Fruit fly (Drosophila melanogaster) whole organism, embryonic: ENCODE results near the gene Osi20.

Source experiments
- Bteb2 ChIP-seq: fragments of 200-800 bp; sonication (Bioruptor generic); optimal IDR thresholded peaks from 2 replicates; lab custom pipeline; 2016; ENCODE audit warnings: missing biosample characterization, missing genetic modification characterization
- CG10462 ChIP-seq: fragments of 200-800 bp; sonication (Bioruptor generic); optimal IDR thresholded peaks from 2 replicates; lab custom pipeline; 2016; ENCODE audit warnings: missing biosample characterization, missing genetic modification characterization
- CG11504 ChIP-seq: fragments of 200-800 bp; sonication (Bioruptor generic); optimal IDR thresholded peaks from 3 replicates; lab custom pipeline; 2019; ENCODE audit warnings: missing biosample characterization, mild to moderate bottlenecking, missing genetic modification characterization, moderate library complexity
- CG11560 ChIP-seq: fragments of 200-800 bp; sonication (Bioruptor generic); IDR thresholded peaks from 3 replicates; pipeline ENCODE4 v1.3.6; 2022; ENCODE audit warnings: missing biosample characterization, missing genetic modification characterization
- CG12659 ChIP-seq: fragments of 200-800 bp; sonication (Bioruptor generic); optimal IDR thresholded peaks from 3 replicates; lab custom pipeline; 2017; ENCODE audit warnings: mild to moderate bottlenecking, missing biosample characterization, missing genetic modification reagents, missing genetic modification characterization
- CG13287 ChIP-seq: fragments of 200-800 bp; sonication (Bioruptor generic); IDR thresholded peaks from 2 replicates; pipeline ENCODE4 v1.3.6; 2022; ENCODE audit warnings: missing biosample characterization, missing genetic modification characterization; ENCODE audit not compliant: partially characterized antibody
- CG13775 ChIP-seq: fragments of 200-800 bp; sonication (Bioruptor generic); optimal IDR thresholded peaks from 3 replicates; lab custom pipeline; 2017; ENCODE audit warnings: missing biosample characterization, mild to moderate bottlenecking, missing genetic modification characterization
- CG14050 ChIP-seq: fragments of 200-800 bp; sonication (Bioruptor generic); IDR thresholded peaks from 3 replicates; pipeline ENCODE4 v1.3.6; 2022; ENCODE audit warnings: missing biosample characterization, missing genetic modification characterization
- CG15073 ChIP-seq: fragments of 200-800 bp; sonication (Bioruptor generic); optimal IDR thresholded peaks from 2 replicates; lab custom pipeline; 2016; ENCODE audit warnings: missing biosample characterization, missing genetic modification characterization
- CG17385 ChIP-seq: fragments of 200-800 bp; sonication (Bioruptor generic); optimal IDR thresholded peaks from 3 replicates; lab custom pipeline; 2018; ENCODE audit warnings: missing biosample characterization, mild to moderate bottlenecking, missing genetic modification characterization
- CG18599 ChIP-seq: fragments of 200-800 bp; sonication (Bioruptor generic); optimal IDR thresholded peaks from 3 replicates; lab custom pipeline; 2017; ENCODE audit warnings: missing biosample characterization, missing genetic modification characterization, mild to moderate bottlenecking, moderate library complexity, missing genetic modification reagents
- CG31365 ChIP-seq: fragments of 200-800 bp; sonication (Bioruptor generic); optimal IDR thresholded peaks from 2 replicates; lab custom pipeline; 2018; ENCODE audit warnings: missing biosample characterization, mild to moderate bottlenecking, missing genetic modification characterization
- CG4730 ChIP-seq: fragments of 200-800 bp; sonication (Bioruptor generic); IDR thresholded peaks from 2 replicates; pipeline ENCODE4 v1.3.6; 2022; ENCODE audit warnings: missing biosample characterization, missing genetic modification characterization
- CG7745 ChIP-seq: fragments of 200-800 bp; sonication (Bioruptor generic); optimal IDR thresholded peaks from 2 replicates; lab custom pipeline; 2018; ENCODE audit warnings: missing biosample characterization, mild to moderate bottlenecking, missing genetic modification characterization, moderate library complexity
- CG8290 ChIP-seq, 3 experiments: fragments of 200-800 bp; sonication (Bioruptor generic); optimal IDR thresholded peaks; 2 replicates each; lab custom pipeline; 2016 to 2019; ENCODE audit warnings: missing biosample characterization in 3 of 3, missing genetic modification characterization in 3 of 3, mild to moderate bottlenecking in 2 of 3, moderate library complexity in 1 of 3
- CG8478 ChIP-seq: fragments of >200 bp; optimal IDR thresholded peaks from 2 replicates; lab custom pipeline; 2018
- CG9215 ChIP-seq: fragments of 200-800 bp; sonication (Bioruptor generic); IDR thresholded peaks from 2 replicates; pipeline ENCODE4 v1.3.6; 2022; ENCODE audit warnings: missing biosample characterization, missing genetic modification characterization
- CG9609 ChIP-seq: fragments of 200-800 bp; sonication (Bioruptor generic); optimal IDR thresholded peaks from 3 replicates; lab custom pipeline; 2016; ENCODE audit warnings: missing biosample characterization, missing genetic modification characterization
- CoRest ChIP-seq: fragments of 200-800 bp; sonication (Bioruptor generic); optimal IDR thresholded peaks from 3 replicates; lab custom pipeline; 2018; ENCODE audit warnings: missing biosample characterization, mild to moderate bottlenecking, missing genetic modification characterization, moderate library complexity
- Deaf1 ChIP-seq: fragments of 200-800 bp; optimal IDR thresholded peaks from 3 replicates; lab custom pipeline; 2019; ENCODE audit warnings: missing biosample characterization, mild to moderate bottlenecking, missing genetic modification characterization, moderate library complexity
- Ets65A ChIP-seq: fragments of 200-800 bp; sonication (Bioruptor generic); peaks from one replicate; lab custom pipeline; 2016; ENCODE audit warnings: missing biosample characterization, missing genetic modification characterization
- HLH54F ChIP-seq: fragments of 200-800 bp; sonication (Bioruptor generic); optimal IDR thresholded peaks from 3 replicates; lab custom pipeline; 2016; ENCODE audit warnings: missing biosample characterization, missing genetic modification characterization
- HLHmδ ChIP-seq: fragments of 200-800 bp; sonication (Bioruptor generic); optimal IDR thresholded peaks from 2 replicates; lab custom pipeline; 2018; ENCODE audit warnings: missing biosample characterization, mild to moderate bottlenecking, missing genetic modification characterization, moderate library complexity
- Hsf ChIP-seq: fragments of 200-800 bp; sonication (Bioruptor generic); optimal IDR thresholded peaks from 3 replicates; lab custom pipeline; 2016; ENCODE audit warnings: missing biosample characterization, missing genetic modification characterization
- Kr ChIP-seq: fragments of 200-800 bp; sonication (Bioruptor generic); optimal IDR thresholded peaks from 2 replicates; lab custom pipeline; 2017; ENCODE audit warnings: missing biosample characterization, mild to moderate bottlenecking, missing genetic modification characterization
- NC2β ChIP-seq: fragments of 200-800 bp; sonication (Bioruptor generic); optimal IDR thresholded peaks from 2 replicates; lab custom pipeline; 2016; ENCODE audit warnings: missing biosample characterization, missing genetic modification characterization
- PHDP ChIP-seq: fragments of 200-800 bp; sonication (Bioruptor generic); optimal IDR thresholded peaks from 3 replicates; lab custom pipeline; 2018; ENCODE audit warnings: missing biosample characterization, mild to moderate bottlenecking, missing genetic modification characterization, moderate library complexity
- amos ChIP-seq: fragments of 200-800 bp; sonication (Bioruptor generic); IDR thresholded peaks from 2 replicates; pipeline ENCODE4 v1.3.6; 2022; ENCODE audit warnings: missing biosample characterization, missing genetic modification characterization; ENCODE audit not compliant: partially characterized antibody
- crp ChIP-seq, 2 experiments: fragments of 200-800 bp; sonication (Bioruptor generic); optimal IDR thresholded peaks; 2 replicates in 1 of 2; 3 replicates in 1 of 2; lab custom pipeline; 2017; ENCODE audit warnings: missing biosample characterization in 2 of 2, missing genetic modification characterization in 2 of 2, mild to moderate bottlenecking in 1 of 2, moderate library complexity in 1 of 2
- dan ChIP-seq: fragments of 200-800 bp; sonication (Bioruptor generic); IDR thresholded peaks from 2 replicates; pipeline ENCODE4 v1.3.6; 2022; ENCODE audit warnings: missing biosample characterization, missing genetic modification characterization
- dati ChIP-seq: fragments of 200-800 bp; sonication (Bioruptor generic); IDR thresholded peaks from 2 replicates; pipeline ENCODE4 v1.3.6; 2022; ENCODE audit warnings: missing biosample characterization, missing genetic modification characterization
- dmrt11E ChIP-seq: fragments of 200-800 bp; sonication (Bioruptor generic); optimal IDR thresholded peaks from 3 replicates; lab custom pipeline; 2018; ENCODE audit warnings: missing biosample characterization, mild to moderate bottlenecking, missing genetic modification characterization, moderate library complexity
- dysf ChIP-seq: fragments of 200-800 bp; sonication (Bioruptor generic); IDR thresholded peaks from 3 replicates; pipeline ENCODE4 v1.3.6; 2022; ENCODE audit warnings: missing biosample characterization, missing genetic modification characterization
- fu2 ChIP-seq: fragments of 200-800 bp; sonication (Bioruptor generic); optimal IDR thresholded peaks from 2 replicates; lab custom pipeline; 2016; ENCODE audit warnings: missing biosample characterization, missing genetic modification characterization
- grau ChIP-seq: fragments of 200-800 bp; optimal IDR thresholded peaks from 3 replicates; lab custom pipeline; 2019; ENCODE audit warnings: missing biosample characterization, mild to moderate bottlenecking, missing genetic modification characterization, moderate library complexity
- hb ChIP-seq: fragments of 200-800 bp; sonication (Bioruptor generic); IDR thresholded peaks from 3 replicates; pipeline ENCODE4 v1.3.6; 2022; ENCODE audit warnings: missing biosample characterization, missing genetic modification characterization; ENCODE audit not compliant: partially characterized antibody
- ken ChIP-seq: fragments of 200-800 bp; sonication (Bioruptor generic); IDR thresholded peaks from 3 replicates; pipeline ENCODE4 v1.3.6; 2022; ENCODE audit warnings: missing biosample characterization, missing genetic modification characterization
- klu ChIP-seq: fragments of 200-800 bp; sonication (Bioruptor generic); IDR thresholded peaks from 2 replicates; pipeline ENCODE4 v1.3.6; 2022; ENCODE audit warnings: missing biosample characterization, missing genetic modification characterization
- mam ChIP-seq: fragments of 200-800 bp; sonication (Bioruptor generic); optimal IDR thresholded peaks from 3 replicates; lab custom pipeline; 2016; ENCODE audit warnings: missing biosample characterization, missing genetic modification characterization
- nau ChIP-seq: fragments of 200-800 bp; sonication (Bioruptor generic); optimal IDR thresholded peaks from 3 replicates; lab custom pipeline; 2017; ENCODE audit warnings: missing biosample characterization, mild to moderate bottlenecking, missing genetic modification characterization, missing genetic modification reagents
- onecut ChIP-seq: fragments of 200-800 bp; sonication (Bioruptor generic); IDR thresholded peaks from 2 replicates; pipeline ENCODE4 v1.3.6; 2022; ENCODE audit warnings: missing biosample characterization, missing genetic modification characterization
- pita ChIP-seq: fragments of 200-800 bp; sonication (Bioruptor generic); optimal IDR thresholded peaks from 2 replicates; lab custom pipeline; 2017; ENCODE audit warnings: missing biosample characterization, mild to moderate bottlenecking, missing genetic modification characterization
- row ChIP-seq: fragments of 200-800 bp; sonication (Bioruptor generic); IDR thresholded peaks from 3 replicates; pipeline ENCODE4 v1.3.6; 2022; ENCODE audit warnings: missing biosample characterization, missing genetic modification characterization
- so ChIP-seq: fragments of 200-800 bp; sonication (Bioruptor generic); IDR thresholded peaks from 3 replicates; pipeline ENCODE4 v1.3.6; 2022; ENCODE audit warnings: missing biosample characterization, missing genetic modification characterization
- sr ChIP-seq: fragments of 200-800 bp; sonication (Bioruptor generic); IDR thresholded peaks from 3 replicates; pipeline ENCODE4 v1.3.6; 2022; ENCODE audit warnings: missing biosample characterization, missing genetic modification characterization
- tap ChIP-seq: fragments of 200-800 bp; optimal IDR thresholded peaks from 3 replicates; lab custom pipeline; 2019; ENCODE audit warnings: missing biosample characterization, mild to moderate bottlenecking, missing genetic modification characterization, moderate library complexity
- tgo ChIP-seq: fragments of 200-800 bp; sonication (Bioruptor generic); IDR thresholded peaks from 3 replicates; pipeline ENCODE4 v1.3.6; 2022; ENCODE audit warnings: missing biosample characterization, missing genetic modification characterization
- vnd ChIP-seq: fragments of 200-800 bp; sonication (Bioruptor generic); IDR thresholded peaks from 3 replicates; pipeline ENCODE4 v1.3.6; 2022; ENCODE audit warnings: missing biosample characterization, missing genetic modification characterization; ENCODE audit not compliant: partially characterized antibody
- wek ChIP-seq: fragments of 200-800 bp; sonication (Bioruptor generic); optimal IDR thresholded peaks from 3 replicates; lab custom pipeline; 2018; ENCODE audit warnings: missing biosample characterization, mild to moderate bottlenecking, missing genetic modification characterization, moderate library complexity
- zen2 ChIP-seq: fragments of 200-800 bp; sonication (Bioruptor generic); IDR thresholded peaks from 3 replicates; pipeline ENCODE4 v1.3.6; 2022; ENCODE audit warnings: missing biosample characterization, missing genetic modification characterization; ENCODE audit not compliant: partially characterized antibody

Osi20 gene

dm6 chr3R:6368100-6368499 lies 28.2 kb downstream of the Osi20 start, which contains the start of gene CG42724 (continued):
- TF ChIP-seq onecut (GFP tag; lab: Robert Waterston, UW): no peak
- TF ChIP-seq dmrt11E (tag; lab: Kevin White, UChicago): no peak
- no peak for TF ChIP-seq crp (GFP tag; optimal IDR thresholded peaks at IDR 0.05; lab: Kevin White, UChicago)
- peak; percentile 63; the same call in 2 of the 3 replicates for TF ChIP-seq ken (GFP tag; lab: Robert Waterston, UW)
- no peak for TF ChIP-seq grau
- peak; percentile 89 for TF ChIP-seq mam
- TF ChIP-seq CoRest (tag; lab: Kevin White, UChicago): no peak
- no peak for TF ChIP-seq so (GFP tag; lab: Robert Waterston, UW)
- no peak for TF ChIP-seq HLHmδ (GFP tag; lab: Kevin White, UChicago)
- TF ChIP-seq CG13775 (GFP tag; lab: Kevin White, UChicago): peak; percentile 36
- no peak for TF ChIP-seq CG11504 (tag; lab: Kevin White, UChicago)
- peak; percentile 52; the same call in 2 of the 3 replicates for TF ChIP-seq dysf (GFP tag; lab: Robert Waterston, UW)
- peak; percentile 30 for TF ChIP-seq wek (GFP tag; lab: Kevin White, UChicago)
- TF ChIP-seq CG7745 (tag; lab: Kevin White, UChicago): no peak
- TF ChIP-seq CG8290 (GFP tag; optimal IDR thresholded peaks at IDR 0.05; lab: Kevin White, UChicago): peak; percentile 97
- peak; percentile 82 to 96 for TF ChIP-seq CG8290 (tag; optimal IDR thresholded peaks at IDR 0.05; lab: Kevin White, UChicago)
- no peak; the same call in 2 of the 3 replicates for TF ChIP-seq zen2 (GFP tag; lab: Robert Waterston, UW)
- TF ChIP-seq nau (GFP tag; lab: Kevin White, UChicago): no peak
- TF ChIP-seq HLH54F: peak; percentile 81
- TF ChIP-seq Kr (GFP tag; lab: Kevin White, UChicago): no peak
- TF ChIP-seq CG9609 (GFP tag; lab: Kevin White, UChicago): peak; percentile 68
- TF ChIP-seq CG11560: peak; percentile 99
- no peak for TF ChIP-seq CG17385 (GFP tag; lab: Kevin White, UChicago)
- TF ChIP-seq CG12659 (GFP tag; lab: Kevin White, UChicago): peak; percentile 67
- peak; percentile 63 for TF ChIP-seq Hsf (GFP tag; lab: Kevin White, UChicago)
- no peak for TF ChIP-seq CG8478 (lab: Kevin White, UChicago)
- peak; percentile 8; the same call in 1 of the 2 replicates for TF ChIP-seq CG13287 (GFP tag; lab: Robert Waterston, UW)
- TF ChIP-seq dati (GFP tag; lab: Robert Waterston, UW): no peak
- TF ChIP-seq CG10462 (GFP tag; lab: Kevin White, UChicago): no peak
- no peak for TF ChIP-seq pita (GFP tag; lab: Kevin White, UChicago)
- peak; percentile 59 for TF ChIP-seq tgo
- no peak for TF ChIP-seq sr (GFP tag; lab: Robert Waterston, UW)
- TF ChIP-seq dan: no peak
- TF ChIP-seq CG18599 (GFP tag; lab: Kevin White, UChicago): no peak
- TF ChIP-seq Bteb2 (GFP tag; lab: Kevin White, UChicago): peak; percentile 68
- peak; percentile 98 for TF ChIP-seq Ets65A (GFP tag; lab: Kevin White, UChicago)
- no peak for TF ChIP-seq Deaf1 (tag; lab: Kevin White, UChicago)
- peak; percentile 73 for TF ChIP-seq NC2β (GFP tag; lab: Kevin White, UChicago)
- TF ChIP-seq klu (GFP tag; lab: Robert Waterston, UW): peak; percentile 21; the same call in 1 of the 2 replicates
- 0 out of 2 replicates have a peak, but pooled peaks have one; percentile 43 for TF ChIP-seq CG9215
- TF ChIP-seq hb (GFP tag; lab: Robert Waterston, UW): no peak
- no peak for TF ChIP-seq CG31365 (tag; lab: Kevin White, UChicago)
- TF ChIP-seq tap (tag; lab: Kevin White, UChicago): no peak
- TF ChIP-seq PHDP (tag; lab: Kevin White, UChicago): no peak
- peak; percentile 36; the same call in 1 of the 2 replicates for TF ChIP-seq CG4730
- peak; percentile 48; the same call in 1 of the 2 replicates for TF ChIP-seq amos (GFP tag; lab: Robert Waterston, UW)
- no peak for TF ChIP-seq CG15073 (GFP tag; lab: Kevin White, UChicago)
- peak; percentile 37; the same call in 1 of the 3 replicates for TF ChIP-seq vnd (GFP tag; lab: Robert Waterston, UW)
- peak; percentile 89 for TF ChIP-seq row
- TF ChIP-seq fu2 (GFP tag; lab: Kevin White, UChicago): peak; percentile 78
- peak; percentile 55; the same call in 1 of the 3 replicates for TF ChIP-seq CG14050
